Fruit fly (Drosophila melanogaster) Kc167 (cell line): ENCODE measurements around the gene kuz.

Experiments
- Myc ChIP-seq: fragments of >200 bp; optimal IDR thresholded peaks from 2 replicates; lab custom pipeline; 2017; ENCODE audit warnings: missing external identifiers
- h ChIP-seq: fragments of >200 bp; optimal IDR thresholded peaks from 3 replicates; lab custom pipeline; 2018; ENCODE audit warnings: missing external identifiers
- psq ChIP-seq: fragments of >200 bp; optimal IDR thresholded peaks from 2 replicates; lab custom pipeline; 2017; ENCODE audit warnings: missing external identifiers
- ttk ChIP-seq: sonication (Bioruptor generic); optimal IDR thresholded peaks from 2 replicates; lab custom pipeline; 2017; ENCODE audit warnings: missing external identifiers

DNA sequence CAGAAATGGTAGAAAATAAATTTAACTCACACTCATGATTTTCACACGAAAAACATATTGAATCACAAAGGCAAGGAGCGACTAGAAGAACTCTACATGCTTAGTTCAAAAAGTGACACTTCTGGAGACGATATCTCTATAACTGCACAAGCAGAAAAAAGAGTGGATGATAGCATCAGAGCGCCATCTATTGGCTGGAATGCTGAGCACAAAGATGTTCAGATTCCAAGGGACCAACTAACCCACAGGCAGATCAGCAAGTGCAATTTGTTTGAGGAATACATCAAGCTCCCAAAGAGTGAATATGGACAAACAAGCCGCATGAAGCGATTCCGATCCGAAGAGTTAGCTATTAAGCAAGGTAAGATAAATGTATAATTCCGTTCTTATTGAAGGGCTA lies 9.2 kb upstream of the kuz start, which contains the start of gene CG16852:
- TF ChIP-seq psq (lab: Kevin White, UChicago): no peak
- no peak for TF ChIP-seq ttk (lab: Kevin White, UChicago)
- no peak for TF ChIP-seq h
- no peak for TF ChIP-seq Myc
